Fruit fly (Drosophila melanogaster) whole organism, embryonic: ENCODE data around the gene sesB.

Source experiments
- Aef1 ChIP-seq: fragments of 200-800 bp; sonication (Bioruptor generic); IDR thresholded peaks from 3 replicates; pipeline ENCODE4 v1.3.6; 2022; ENCODE audit warnings: missing biosample characterization, missing genetic modification characterization
- CG10462 ChIP-seq: fragments of 200-800 bp; sonication (Bioruptor generic); optimal IDR thresholded peaks from 2 replicates; lab custom pipeline; 2016; ENCODE audit warnings: missing biosample characterization, missing genetic modification characterization
- CG11085 ChIP-seq: fragments of 200-800 bp; sonication (Bioruptor generic); IDR thresholded peaks from 2 replicates; pipeline ENCODE4 v1.3.6; 2022; ENCODE audit warnings: missing biosample characterization, missing genetic modification characterization
- CG11093 ChIP-seq: fragments of 200-800 bp; sonication (Bioruptor generic); IDR thresholded peaks from 3 replicates; pipeline ENCODE4 v1.3.6; 2022; ENCODE audit warnings: missing biosample characterization, missing genetic modification characterization
- CG11695 ChIP-seq: fragments of 200-800 bp; sonication (Bioruptor generic); IDR thresholded peaks from 3 replicates; pipeline ENCODE4 v1.3.6; 2022; ENCODE audit warnings: missing biosample characterization, missing genetic modification characterization
- CG13287 ChIP-seq: fragments of 200-800 bp; sonication (Bioruptor generic); IDR thresholded peaks from 2 replicates; pipeline ENCODE4 v1.3.6; 2022; ENCODE audit warnings: missing biosample characterization, missing genetic modification characterization; ENCODE audit not compliant: partially characterized antibody
- CG14860 ChIP-seq: fragments of 200-800 bp; sonication (Bioruptor generic); IDR thresholded peaks from 3 replicates; pipeline ENCODE4 v1.3.6; 2022; ENCODE audit warnings: missing biosample characterization, missing genetic modification characterization; ENCODE audit not compliant: partially characterized antibody
- CG15479 ChIP-seq: fragments of 200-800 bp; sonication (Bioruptor generic); optimal IDR thresholded peaks from 3 replicates; lab custom pipeline; 2019; ENCODE audit warnings: missing biosample characterization, mild to moderate bottlenecking, missing genetic modification characterization, moderate library complexity
- CG17802 ChIP-seq: fragments of 200-800 bp; sonication (Bioruptor generic); optimal IDR thresholded peaks from 2 replicates; lab custom pipeline; 2018; ENCODE audit warnings: missing biosample characterization, mild to moderate bottlenecking, missing genetic modification characterization, moderate library complexity
- CG2678 ChIP-seq: fragments of 200-800 bp; sonication (Bioruptor generic); optimal IDR thresholded peaks from 3 replicates; lab custom pipeline; 2019; ENCODE audit warnings: missing biosample characterization, mild to moderate bottlenecking, missing genetic modification characterization, moderate library complexity
- CG5953 ChIP-seq: fragments of 200-800 bp; sonication (Bioruptor generic); IDR thresholded peaks from 2 replicates; pipeline ENCODE4 v1.3.6; 2022; ENCODE audit warnings: missing biosample characterization, missing genetic modification characterization
- Dfd ChIP-seq, 2 experiments: fragments of >200 bp; optimal IDR thresholded peaks; 2 replicates each; lab custom pipeline; 2017; ENCODE audit warnings: missing biosample characterization in 2 of 2, missing genetic modification characterization in 2 of 2
- Dll ChIP-seq: fragments of 200-800 bp; sonication (Bioruptor generic); IDR thresholded peaks from 4 replicates; pipeline ENCODE4 v1.3.6; 2022; ENCODE audit warnings: missing biosample characterization, missing genetic modification characterization; ENCODE audit not compliant: partially characterized antibody
- Ets65A ChIP-seq: fragments of 200-800 bp; sonication (Bioruptor generic); peaks from one replicate; lab custom pipeline; 2016; ENCODE audit warnings: missing biosample characterization, missing genetic modification characterization
- Fer1 ChIP-seq: fragments of 200-800 bp; sonication (Bioruptor generic); optimal IDR thresholded peaks from 2 replicates; lab custom pipeline; 2017; ENCODE audit warnings: missing biosample characterization, mild to moderate bottlenecking, missing genetic modification characterization
- Hr39 ChIP-seq: fragments of >200 bp; optimal IDR thresholded peaks from 2 replicates; lab custom pipeline; 2017
- Lhr ChIP-seq: fragments of 200-800 bp; sonication (Bioruptor generic); optimal IDR thresholded peaks from 3 replicates; lab custom pipeline; 2017; ENCODE audit warnings: mild to moderate bottlenecking, missing biosample characterization, missing genetic modification reagents, missing genetic modification characterization
- Mad ChIP-seq: fragments of 200-800 bp; sonication (Bioruptor generic); optimal IDR thresholded peaks from 2 replicates; lab custom pipeline; 2016; ENCODE audit warnings: missing biosample characterization, missing genetic modification characterization
- Med ChIP-seq: fragments of 200-800 bp; sonication (Bioruptor generic); peaks from one replicate; lab custom pipeline; 2016; ENCODE audit warnings: missing biosample characterization, missing genetic modification characterization, mild to moderate bottlenecking, inconsistent platforms, moderate library complexity
- Opbp ChIP-seq: fragments of 200-800 bp; sonication (Bioruptor generic); IDR thresholded peaks from 3 replicates; pipeline ENCODE4 v1.3.6; 2022; ENCODE audit warnings: missing biosample characterization, missing genetic modification characterization; ENCODE audit not compliant: partially characterized antibody
- Pdp1 ChIP-seq, 2 experiments: fragments of 200-800 bp; sonication (Bioruptor generic); optimal IDR thresholded peaks; 3 replicates each; lab custom pipeline; 2016; ENCODE audit warnings: missing biosample characterization in 2 of 2, missing genetic modification characterization in 2 of 2, mild to moderate bottlenecking in 1 of 2, moderate library complexity in 1 of 2
- Ravus ChIP-seq: fragments of 200-800 bp; sonication (Bioruptor generic); IDR thresholded peaks from 2 replicates; pipeline ENCODE4 v1.3.6; 2022; ENCODE audit warnings: missing biosample characterization, missing genetic modification characterization
- Stat92E ChIP-seq, 3 experiments: fragments of >200 bp in 2 of 3; fragments of 200-800 bp in 1 of 3; sonication (Bioruptor generic) in 1 of 3; optimal IDR thresholded peaks; 2 replicates each; lab custom pipeline; 2017 to 2019; ENCODE audit warnings: missing biosample characterization in 3 of 3, missing genetic modification characterization in 3 of 3, mild to moderate bottlenecking in 1 of 3, moderate library complexity in 1 of 3
- al ChIP-seq: fragments of 200-800 bp; sonication (Bioruptor generic); IDR thresholded peaks from 2 replicates; pipeline ENCODE4 v1.3.6; 2022; ENCODE audit warnings: missing biosample characterization, missing genetic modification characterization
- ap ChIP-seq: fragments of 200-800 bp; sonication (Bioruptor generic); IDR thresholded peaks from 2 replicates; pipeline ENCODE4 v1.3.6; 2022; ENCODE audit warnings: missing biosample characterization, missing genetic modification characterization
- ato ChIP-seq: fragments of 200-800 bp; sonication (Bioruptor generic); IDR thresholded peaks from 2 replicates; pipeline ENCODE4 v1.3.6; 2022; ENCODE audit warnings: missing biosample characterization, missing genetic modification characterization; ENCODE audit not compliant: partially characterized antibody
- bsh ChIP-seq, 2 experiments: fragments of 200-800 bp; sonication (Bioruptor generic); optimal IDR thresholded peaks; 2 replicates each; lab custom pipeline; 2017 to 2018; ENCODE audit warnings: mild to moderate bottlenecking in 2 of 2, missing biosample characterization in 2 of 2, missing genetic modification characterization in 2 of 2, moderate library complexity in 1 of 2
- cg ChIP-seq: fragments of 200-800 bp; sonication (Bioruptor generic); optimal IDR thresholded peaks from 3 replicates; lab custom pipeline; 2019; ENCODE audit warnings: missing biosample characterization, mild to moderate bottlenecking, missing genetic modification characterization, moderate library complexity
- chinmo ChIP-seq: fragments of 200-800 bp; sonication (Bioruptor generic); IDR thresholded peaks from 4 replicates; pipeline ENCODE4 v1.3.6; 2022; ENCODE audit warnings: missing biosample characterization, missing genetic modification characterization; ENCODE audit not compliant: partially characterized antibody
- danr ChIP-seq: fragments of 200-800 bp; sonication (Bioruptor generic); IDR thresholded peaks from 2 replicates; pipeline ENCODE4 v1.3.6; 2022; ENCODE audit warnings: missing biosample characterization, missing genetic modification characterization
- ewg ChIP-seq: fragments of 200-800 bp; sonication (Bioruptor generic); optimal IDR thresholded peaks from 3 replicates; lab custom pipeline; 2017; ENCODE audit warnings: mild to moderate bottlenecking, missing biosample characterization, missing genetic modification reagents, missing genetic modification characterization
- fru ChIP-seq: fragments of >200 bp; optimal IDR thresholded peaks from 2 replicates; lab custom pipeline; 2017
- ftz-f1 ChIP-seq: fragments of 200-800 bp; sonication (Bioruptor generic); optimal IDR thresholded peaks from 2 replicates; lab custom pipeline; 2016; ENCODE audit warnings: missing biosample characterization, missing genetic modification characterization
- gfzf ChIP-seq: fragments of 200-800 bp; sonication (Bioruptor generic); optimal IDR thresholded peaks from 2 replicates; lab custom pipeline; 2016; ENCODE audit warnings: missing biosample characterization, mild to moderate bottlenecking, missing genetic modification characterization, moderate library complexity
- grau ChIP-seq: fragments of 200-800 bp; optimal IDR thresholded peaks from 3 replicates; lab custom pipeline; 2019; ENCODE audit warnings: missing biosample characterization, mild to moderate bottlenecking, missing genetic modification characterization, moderate library complexity
- jigr1 ChIP-seq: fragments of 200-800 bp; sonication (Bioruptor generic); IDR thresholded peaks from 3 replicates; pipeline ENCODE4 v1.3.6; 2022; ENCODE audit warnings: missing biosample characterization, missing genetic modification characterization
- kay ChIP-seq: fragments of 200-800 bp; sonication (Bioruptor generic); optimal IDR thresholded peaks from 2 replicates; lab custom pipeline; 2016; ENCODE audit warnings: missing biosample characterization, missing genetic modification characterization
- kni ChIP-seq: fragments of 200-800 bp; sonication (Bioruptor generic); optimal IDR thresholded peaks from 3 replicates; lab custom pipeline; 2017; ENCODE audit warnings: mild to moderate bottlenecking, missing biosample characterization, missing genetic modification reagents, missing genetic modification characterization
- mirr ChIP-seq: fragments of 200-800 bp; sonication (Bioruptor generic); optimal IDR thresholded peaks from 3 replicates; lab custom pipeline; 2018; ENCODE audit warnings: missing biosample characterization, mild to moderate bottlenecking, missing genetic modification characterization
- otp ChIP-seq: fragments of 200-800 bp; sonication (Bioruptor generic); IDR thresholded peaks from 3 replicates; pipeline ENCODE4, ENCODE4 v1.3.6; 2022; ENCODE audit warnings: missing biosample characterization, missing genetic modification characterization
- pan ChIP-seq, 4 experiments: fragments of >200 bp in 3 of 4; fragments of 200-800 bp in 1 of 4; sonication (Bioruptor generic) in 1 of 4; optimal IDR thresholded peaks in 3 of 4; IDR thresholded peaks in 1 of 4; 2 replicates each; pipeline versions ENCODE4 v1.3.6 to Lab custom; 2017 to 2022; ENCODE audit warnings: missing biosample characterization in 2 of 4, missing genetic modification characterization in 2 of 4, mixed read lengths in 1 of 4
- prd ChIP-seq, 3 experiments: fragments of >200 bp in 2 of 3; fragments of 200-800 bp in 1 of 3; sonication (Bioruptor generic) in 1 of 3; optimal IDR thresholded peaks in 2 of 3; IDR thresholded peaks in 1 of 3; 2 replicates in 2 of 3; 3 replicates in 1 of 3; pipeline versions ENCODE4 v1.3.6 to Lab custom; 2017 to 2022; ENCODE audit warnings: missing biosample characterization in 1 of 3, missing genetic modification characterization in 1 of 3
- pum ChIP-seq: fragments of 200-800 bp; sonication (Bioruptor generic); optimal IDR thresholded peaks from 2 replicates; lab custom pipeline; 2016; ENCODE audit warnings: missing biosample characterization, missing genetic modification characterization
- row ChIP-seq: fragments of 200-800 bp; sonication (Bioruptor generic); IDR thresholded peaks from 3 replicates; pipeline ENCODE4 v1.3.6; 2022; ENCODE audit warnings: missing biosample characterization, missing genetic modification characterization
- scrt ChIP-seq: fragments of 200-800 bp; sonication (Bioruptor generic); optimal IDR thresholded peaks from 2 replicates; lab custom pipeline; 2018; ENCODE audit warnings: missing biosample characterization, mild to moderate bottlenecking, missing genetic modification characterization, moderate library complexity
- sens ChIP-seq: fragments of 200-800 bp; sonication (Bioruptor generic); peaks from one replicate; lab custom pipeline; 2016; ENCODE audit warnings: missing biosample characterization, missing genetic modification characterization
- yki ChIP-seq: fragments of >200 bp; optimal IDR thresholded peaks from 3 replicates; lab custom pipeline; 2018

sesB gene

DNA sequence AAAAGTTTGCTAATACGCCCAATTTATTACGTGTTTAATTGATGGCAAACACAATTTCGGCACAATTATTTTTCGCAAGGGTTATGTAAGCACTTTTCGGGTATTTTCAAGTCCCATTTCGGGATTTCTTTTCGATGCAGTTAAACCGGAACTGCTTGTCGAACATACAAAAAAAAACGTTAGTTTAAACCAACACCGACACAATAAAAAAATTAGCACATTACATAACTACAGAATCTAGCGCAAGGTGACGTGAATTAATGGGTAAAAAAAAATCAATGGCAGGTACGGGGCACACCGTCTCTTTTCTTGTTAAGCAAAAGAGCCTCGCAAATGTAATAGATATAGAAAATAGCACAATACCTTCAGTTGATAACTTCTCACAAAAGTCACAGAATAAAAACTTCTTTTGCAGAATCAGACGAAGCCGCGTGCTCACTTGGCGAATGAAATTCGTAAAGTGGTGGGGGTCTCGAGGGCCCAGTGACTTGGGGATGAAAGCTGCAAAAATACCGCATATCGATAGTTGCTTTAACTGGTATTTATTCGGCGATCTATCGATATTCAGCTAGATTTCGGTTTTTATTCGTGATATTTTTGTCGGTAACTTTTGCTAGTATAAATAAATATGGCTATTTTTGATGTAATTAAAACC is at the start of gene sesB, which contains the start of gene Ant2 (continued):
- TF ChIP-seq CG11093 (no peak), CG2678 (tag; lab: Kevin White, UChicago) (no peak), kay (GFP tag; lab: Kevin White, UChicago) (no peak), row (GFP tag; lab: Robert Waterston, UW) (peak; percentile 42), gfzf (GFP tag; lab: Kevin White, UChicago) (peak; percentile 67), Dll (GFP tag; lab: Robert Waterston, UW) (peak; percentile 80), jigr1 (no peak), Ravus (GFP tag; lab: Robert Waterston, UW) (no peak), Fer1 (GFP tag; lab: Kevin White, UChicago) (no peak), yki (no peak), danr (GFP tag; lab: Robert Waterston, UW) (no peak), CG5953 (no peak), mirr (GFP tag; lab: Kevin White, UChicago) (no peak), fru (lab: Kevin White, UChicago) (no peak), grau (tag; lab: Kevin White, UChicago) (no peak), CG10462 (GFP tag; lab: Kevin White, UChicago) (no peak), CG13287 (peak; percentile 75), al (GFP tag; lab: Robert Waterston, UW) (no peak), CG11085 (GFP tag; lab: Robert Waterston, UW) (no peak), Stat92E (GFP tag; optimal IDR thresholded peaks at IDR 0.05; lab: Kevin White, UChicago) (peak in 1 of 3 experiments; percentile 46), CG11695 (GFP tag; lab: Robert Waterston, UW) (no peak), CG17802 (tag; lab: Kevin White, UChicago) (no peak)

DNA sequence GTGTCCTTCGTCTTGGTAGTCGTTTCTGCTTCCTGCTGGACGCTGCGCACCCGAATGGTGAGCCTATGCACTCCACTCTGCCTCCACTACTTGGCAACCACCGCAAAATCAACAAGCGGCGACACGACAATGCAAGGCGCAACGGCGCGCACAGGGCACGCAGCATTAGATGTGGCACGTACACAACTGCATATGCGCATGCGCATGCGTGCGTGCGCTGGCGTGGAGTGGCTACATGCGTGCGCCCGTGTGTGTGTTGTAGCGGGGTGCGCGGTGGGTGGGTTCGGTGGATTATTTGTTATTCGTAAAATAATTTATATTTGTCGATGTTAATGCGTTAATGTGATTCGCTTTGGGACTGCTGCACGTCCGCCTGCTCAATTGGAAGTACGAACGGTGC is 48.9 kb upstream of the sesB start:
- 0 out of 2 replicates have a peak, but pooled peaks have one; percentile 14 for TF ChIP-seq ato (GFP tag; lab: Robert Waterston, UW)
- 0 out of 3 replicates have a peak, but pooled peaks have one; percentile 28 for TF ChIP-seq otp (GFP tag; lab: Robert Waterston, UW)
- TF ChIP-seq pan (optimal IDR thresholded peaks at IDR 0.05; lab: Kevin White, UChicago), result no peak
- TF ChIP-seq pan (GFP tag; optimal IDR thresholded peaks at IDR 0.05 in 1 of 2, IDR thresholded peaks at IDR 0.05 in 1 of 2), result peak in 1 of 2 experiments; percentile 16
- peak; percentile 24 for TF ChIP-seq cg (GFP tag; lab: Kevin White, UChicago)
- no peak for TF ChIP-seq ftz-f1
- TF ChIP-seq Aef1 (GFP tag; lab: Robert Waterston, UW), result no peak
- peak; percentile 57 for TF ChIP-seq Ets65A (GFP tag; lab: Kevin White, UChicago)
- peak; percentile 32 for TF ChIP-seq sens (GFP tag; lab: Kevin White, UChicago)
- peak; percentile 60 for TF ChIP-seq kni (GFP tag; lab: Kevin White, UChicago)
- TF ChIP-seq Lhr (GFP tag; lab: Kevin White, UChicago), result no peak
- 0 out of 4 replicates have a peak, but pooled peaks have one; percentile 23 for TF ChIP-seq chinmo (GFP tag; lab: Robert Waterston, UW)
- no peak for TF ChIP-seq Pdp1 (GFP tag; optimal IDR thresholded peaks at IDR 0.05; lab: Kevin White, UChicago)
- TF ChIP-seq CG14860, result 0 out of 3 replicates have a peak, but pooled peaks have one; percentile 28
- no peak for TF ChIP-seq ap (GFP tag; lab: Robert Waterston, UW)
- peak; percentile 99 for TF ChIP-seq Hr39 (lab: Kevin White, UChicago)
- no peak for TF ChIP-seq bsh (GFP tag; optimal IDR thresholded peaks at IDR 0.05; lab: Kevin White, UChicago)
- TF ChIP-seq Dfd (GFP tag; optimal IDR thresholded peaks at IDR 0.05; lab: Kevin White, UChicago), result peak in 1 of 2 experiments; percentile 91
- no peak for TF ChIP-seq scrt (GFP tag; lab: Kevin White, UChicago)
- no peak for TF ChIP-seq pum (GFP tag; lab: Kevin White, UChicago)
- peak; percentile 68 for TF ChIP-seq Med (GFP tag; lab: Kevin White, UChicago)
- TF ChIP-seq CG15479, result peak; percentile 11
- no peak for TF ChIP-seq prd (optimal IDR thresholded peaks at IDR 0.05; lab: Kevin White, UChicago)
- TF ChIP-seq prd (GFP tag; IDR thresholded peaks at IDR 0.05; lab: Robert Waterston, UW), result no peak
- TF ChIP-seq CG11695 (GFP tag; lab: Robert Waterston, UW), result no peak
- 0 out of 3 replicates have a peak, but pooled peaks have one; percentile 39 for TF ChIP-seq Opbp (GFP tag; lab: Robert Waterston, UW)
- no peak for TF ChIP-seq Mad (GFP tag; lab: Kevin White, UChicago)
- TF ChIP-seq ewg (GFP tag; lab: Kevin White, UChicago), result peak; percentile 85
